Worm (Caenorhabditis elegans): ENCODE data around the gene R53.4.

The R53.4 gene

DNA sequence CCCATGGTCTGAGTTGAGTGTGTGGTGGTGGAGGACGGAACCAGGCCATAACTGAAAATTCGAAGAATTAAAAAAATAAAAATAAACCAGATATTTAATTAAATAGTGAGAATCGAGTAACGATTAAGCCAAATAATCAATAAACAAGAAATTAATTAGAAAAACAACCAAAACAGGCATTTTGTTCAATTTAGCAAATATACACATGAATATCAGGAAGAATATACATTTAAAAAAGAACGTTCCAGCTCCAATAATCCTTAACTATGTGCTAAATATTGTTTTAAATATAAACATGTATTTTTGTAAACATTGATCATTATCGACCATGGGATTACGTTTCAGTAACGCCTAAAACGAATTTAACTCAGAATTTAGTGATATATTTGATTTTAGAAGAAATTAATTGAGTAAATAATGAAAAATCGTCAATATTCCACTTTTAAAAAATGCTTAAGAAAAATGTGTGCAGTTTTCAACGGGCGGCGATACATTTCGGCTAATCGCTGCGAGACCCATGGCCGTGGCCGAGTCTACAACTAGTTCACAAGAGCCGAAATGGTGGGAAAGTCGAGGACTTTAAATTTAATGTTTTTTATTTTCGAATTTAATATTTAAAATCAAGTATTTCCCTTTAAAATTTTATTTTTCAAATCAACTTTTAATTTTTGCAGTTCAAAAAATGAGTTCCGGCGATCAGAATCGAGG, at the start of gene R53.4, which contains the start of gene psf-1:
Gene R53.4, minus strand, starts transcription at position 51 of the 708 bp plus-strand sequence.
Gene psf-1, plus strand, starts transcription at position 675 of the 708 bp plus-strand sequence.
- peak; percentile 14 for TF ChIP-seq C04F5.9 (tag; optimal IDR thresholded peaks at IDR 0.05)
- TF ChIP-seq nhr-47 (tag; optimal IDR thresholded peaks at IDR 0.05): peak; percentile 69
- TF ChIP-seq nhr-11 (tag; optimal IDR thresholded peaks at IDR 0.05): no peak
- TF ChIP-seq lin-15B (tag; optimal IDR thresholded peaks at IDR 0.05): peak; percentile 54
- TF ChIP-seq alr-1 (tag; optimal IDR thresholded peaks at IDR 0.05; ENCODE audit: borderline replicate concordance): no peak
- TF ChIP-seq elt-3 (tag; optimal IDR thresholded peaks at IDR 0.05): peak in 1 of 6 experiments; percentile 72
- no peak for TF ChIP-seq hpl-2 (GFP tag; optimal IDR thresholded peaks at IDR 0.05)
- TF ChIP-seq nhr-19 (GFP tag; conservative IDR thresholded peaks at IDR 0.05): peak; percentile 48
- TF ChIP-seq egl-27 (tag; optimal IDR thresholded peaks at IDR 0.05): no peak
- peak; percentile 86 for TF ChIP-seq lir-3 (tag; optimal IDR thresholded peaks at IDR 0.05; ENCODE audit: poor library complexity)
- no peak for TF ChIP-seq jun-1 (tag; optimal IDR thresholded peaks at IDR 0.05)
- no peak for TF ChIP-seq tlp-1 (tag; optimal IDR thresholded peaks at IDR 0.05)
- no peak for TF ChIP-seq ama-1 (optimal IDR thresholded peaks at IDR 0.05)
- TF ChIP-seq nhr-71 (tag; optimal IDR thresholded peaks at IDR 0.05): peak; percentile 81
- TF ChIP-seq lin-13 (GFP tag; optimal IDR thresholded peaks at IDR 0.05): peak; percentile 53
- TF ChIP-seq egl-13 (tag; optimal IDR thresholded peaks at IDR 0.05): peak; percentile 43
- no peak for TF ChIP-seq C34B4.2 (tag; optimal IDR thresholded peaks at IDR 0.05)
- TF ChIP-seq xbp-1 (tag; optimal IDR thresholded peaks at IDR 0.05): peak; percentile 61
- TF ChIP-seq unc-86 (tag; optimal IDR thresholded peaks at IDR 0.05): peak; percentile 30
- TF ChIP-seq ceh-90 (tag; optimal IDR thresholded peaks at IDR 0.05): peak; percentile 63
- TF ChIP-seq pqm-1 (tag; optimal IDR thresholded peaks at IDR 0.05): no peak
- TF ChIP-seq sptf-1 (tag; optimal IDR thresholded peaks at IDR 0.05): no peak
- peak; percentile 53 for TF ChIP-seq fkh-8 (tag; optimal IDR thresholded peaks at IDR 0.05)
- TF ChIP-seq unc-130 (tag; optimal IDR thresholded peaks at IDR 0.05): peak; percentile 32
- TF ChIP-seq hlh-4 (tag; optimal IDR thresholded peaks at IDR 0.05): no peak
- TF ChIP-seq fkh-10 (GFP tag; optimal IDR thresholded peaks at IDR 0.05): no peak
- no peak for TF ChIP-seq Y116A8C.19 (tag; optimal IDR thresholded peaks at IDR 0.05; ENCODE audit: borderline replicate concordance)
- peak; percentile 83 for TF ChIP-seq skn-1 (tag; optimal IDR thresholded peaks at IDR 0.05)
- TF ChIP-seq nhr-28 (tag; optimal IDR thresholded peaks at IDR 0.05): no peak
- peak; percentile 41; the same call in 1 of the 2 replicates for TF ChIP-seq grh-1 (GFP tag; IDR thresholded peaks at IDR 0.05)
- TF ChIP-seq zag-1 (tag; optimal IDR thresholded peaks at IDR 0.05): no peak
- no peak for TF ChIP-seq mab-9 (GFP tag; IDR thresholded peaks at IDR 0.05)
- TF ChIP-seq snu-23 (GFP tag; optimal IDR thresholded peaks at IDR 0.05): peak; percentile 75
- TF ChIP-seq elt-2 (tag; optimal IDR thresholded peaks at IDR 0.05): no peak
- peak; percentile 72 for TF ChIP-seq tbx-2 (tag; optimal IDR thresholded peaks at IDR 0.05)
- TF ChIP-seq swsn-7 (tag; optimal IDR thresholded peaks at IDR 0.05): peak; percentile 58
- TF ChIP-seq mep-1 (tag; optimal IDR thresholded peaks at IDR 0.05): peak; percentile 76
- TF ChIP-seq vab-15 (tag; optimal IDR thresholded peaks at IDR 0.05): peak; percentile 37
- TF ChIP-seq ztf-11 (tag; optimal IDR thresholded peaks at IDR 0.05): peak in 1 of 2 experiments; percentile 57
- TF ChIP-seq sup-37 (GFP tag; optimal IDR thresholded peaks at IDR 0.05): no peak
- no peak for TF ChIP-seq unc-98 (GFP tag; IDR thresholded peaks at IDR 0.05)
- no peak for TF ChIP-seq nhr-76 (tag; optimal IDR thresholded peaks at IDR 0.05)
- TF ChIP-seq nhr-84 (tag; optimal IDR thresholded peaks at IDR 0.05): no peak
- no peak for TF ChIP-seq aly-2 (tag; optimal IDR thresholded peaks at IDR 0.05)
- TF ChIP-seq lin-14 (GFP tag; optimal IDR thresholded peaks at IDR 0.05): peak; percentile 75
- peak; percentile 62 for TF ChIP-seq nhr-85 (tag)
- TF ChIP-seq nhr-90 (tag; optimal IDR thresholded peaks at IDR 0.05; ENCODE audit: poor library complexity): peak; percentile 46
- no peak for TF ChIP-seq nhr-237 (tag; optimal IDR thresholded peaks at IDR 0.05)
- TF ChIP-seq nhr-20 (tag; optimal IDR thresholded peaks at IDR 0.05): peak; percentile 71
- peak; percentile 66 to 86 for TF ChIP-seq efl-1 (optimal IDR thresholded peaks at IDR 0.05)
- TF ChIP-seq efl-1 (GFP tag; optimal IDR thresholded peaks at IDR 0.05 in 1 of 2): peak; percentile 87 to 97
- peak; percentile 79 to 91 (median 83) for TF ChIP-seq dpl-1 (GFP tag; optimal IDR thresholded peaks at IDR 0.05)

All from whole organism, L1 larva.